Worm (Caenorhabditis elegans): ENCODE results near the gene swsn-1.

The swsn-1 gene

ce11 chrV:20289317-20289716, 40.0 kb upstream of the swsn-1 start, which contains the start of gene mlt-4 (continued):
- no peak for TF ChIP-seq madf-9 (GFP tag; conservative IDR thresholded peaks at IDR 0.05)

- TF ChIP-seq madf-5 (GFP tag; IDR thresholded peaks at IDR 0.05) (0 out of 4 replicates have a peak, but pooled peaks of 1 of the 2 experiments have one; percentile 21), zfp-3 (GFP tag; conservative IDR thresholded peaks at IDR 0.05) (no peak), F44E2.7 (GFP tag; IDR thresholded peaks at IDR 0.05) (peak; percentile 80; the same call in 1 of the 2 replicates), ztf-11 (tag; optimal IDR thresholded peaks at IDR 0.05) (no peak)
These were observed 33.5 kb upstream of the swsn-1 start for ce11 chrV:20282827-20283226.

- TF ChIP-seq nhr-102 (tag; optimal IDR thresholded peaks at IDR 0.05) = no peak
- TF ChIP-seq F44E2.7 (GFP tag; IDR thresholded peaks at IDR 0.05) = peak; percentile 90; the same call in 1 of the 2 replicates
These were observed 30.6 kb upstream of the swsn-1 start, which contains the start of gene pqn-94 for ce11 chrV:20279811-20280317. Gene pqn-94 (minus strand): TSS chrV:20279861.

- TF ChIP-seq arid-1 (GFP tag; conservative IDR thresholded peaks at IDR 0.05) (no peak), F10B5.3 (tag; optimal IDR thresholded peaks at IDR 0.05) (no peak)
These were observed 30.0 kb upstream of the swsn-1 start for ce11 chrV:20279309-20279708.

ce11 chrV:20276923-20277322, 27.6 kb upstream of the swsn-1 start:
- TF ChIP-seq ceh-32 (tag; optimal IDR thresholded peaks at IDR 0.05; ENCODE audit: poor library complexity) = no peak
- no peak for TF ChIP-seq R02D3.7 (tag; optimal IDR thresholded peaks at IDR 0.05)
- TF ChIP-seq lin-29 (GFP tag; IDR thresholded peaks at IDR 0.05) = no peak
- TF ChIP-seq duxl-1 (tag; optimal IDR thresholded peaks at IDR 0.05; ENCODE audit: poor library complexity) = no peak
- TF ChIP-seq T26A8.4 (GFP tag; IDR thresholded peaks at IDR 0.05) = no peak
- TF ChIP-seq mep-1 (tag; optimal IDR thresholded peaks at IDR 0.05) = no peak
- TF ChIP-seq madf-5 (GFP tag; IDR thresholded peaks at IDR 0.05) = no peak

ce11 chrV:20269661-20270137, 20.4 kb upstream of the swsn-1 start, which contains the start of the genes prmt-1 and cdkr-3:
Gene prmt-1 (minus strand): TSS chrV:20269711.
Gene cdkr-3 (plus strand): TSS chrV:20270107.
- TF ChIP-seq hmg-1.1 (GFP tag; IDR thresholded peaks at IDR 0.05) = 0 out of 2 replicates have a peak, but pooled peaks have one; percentile 24
- TF ChIP-seq R02D3.7 (tag; optimal IDR thresholded peaks at IDR 0.05) = peak; percentile 64
- no peak for TF ChIP-seq tag-97 (GFP tag; IDR thresholded peaks at IDR 0.05)
- TF ChIP-seq hlh-11 (tag; optimal IDR thresholded peaks at IDR 0.05) = no peak
- no peak for TF ChIP-seq Y48G9A.11 (GFP tag; IDR thresholded peaks at IDR 0.05)
- TF ChIP-seq egl-43 (GFP tag; IDR thresholded peaks at IDR 0.05) = no peak
- peak; percentile 68 for TF ChIP-seq nhr-6 (tag; optimal IDR thresholded peaks at IDR 0.05)
- TF ChIP-seq hlh-30 (tag; optimal IDR thresholded peaks at IDR 0.05; ENCODE audit: insufficient read depth) = peak; percentile 16
- no peak for TF ChIP-seq spr-3 (GFP tag; optimal IDR thresholded peaks at IDR 0.05)
- peak in 1 of 2 experiments; percentile 90 for TF ChIP-seq unc-62 (GFP tag; optimal IDR thresholded peaks at IDR 0.05 in 1 of 2)
- TF ChIP-seq unc-62 (tag; optimal IDR thresholded peaks at IDR 0.05) = no peak
- TF ChIP-seq hif-1 (tag; optimal IDR thresholded peaks at IDR 0.05) = peak in 1 of 2 experiments; percentile 64
- TF ChIP-seq lim-7 (GFP tag; IDR thresholded peaks at IDR 0.05) = no peak
- peak; percentile 59 for TF ChIP-seq dpl-1 (GFP tag; optimal IDR thresholded peaks at IDR 0.05)
- TF ChIP-seq nhr-28 (tag; optimal IDR thresholded peaks at IDR 0.05) = peak; percentile 46
- TF ChIP-seq mes-2 (tag; optimal IDR thresholded peaks at IDR 0.05; ENCODE audit: poor library complexity, severe bottlenecking) = peak; percentile 66
- TF ChIP-seq mep-1 (tag; optimal IDR thresholded peaks at IDR 0.05) = peak; percentile 65
- no peak for TF ChIP-seq sdz-12 (GFP tag; optimal IDR thresholded peaks at IDR 0.05)
- no peak for TF ChIP-seq pha-4 (GFP tag; IDR thresholded peaks at IDR 0.05)
- peak; percentile 61 for TF ChIP-seq pha-4 (tag; optimal IDR thresholded peaks at IDR 0.05)
- TF ChIP-seq lsy-2 (tag; optimal IDR thresholded peaks at IDR 0.05) = peak in 1 of 2 experiments; percentile 64
- TF ChIP-seq ztf-7 (tag; optimal IDR thresholded peaks at IDR 0.05) = no peak
